Worm (Caenorhabditis elegans) whole organism, L1 larva: ENCODE data around the gene Y41E3.19.

Experiments used
- C04F5.9 ChIP-seq: sonication (generic microtip); optimal IDR thresholded peaks from 2 replicates; lab custom pipeline; 2016; ENCODE audit warnings: missing genetic modification characterization, missing compliant biosample characterization
- C16A3.4 ChIP-seq: fragments of 150-350 bp; optimal IDR thresholded peaks from 2 replicates; lab custom pipeline; 2014; ENCODE audit warnings: missing biosample characterization, missing genetic modification characterization
- C34B4.2 ChIP-seq: sonication (generic microtip); optimal IDR thresholded peaks from 2 replicates; lab custom pipeline; 2017; ENCODE audit warnings: mild to moderate bottlenecking, missing genetic modification characterization, missing compliant biosample characterization
- F16B12.6 ChIP-seq: fragments of 150-350 bp; optimal IDR thresholded peaks from 2 replicates; lab custom pipeline; 2014; ENCODE audit warnings: missing biosample characterization, missing genetic modification characterization
- alr-1 ChIP-seq: fragments of 200-800 bp; sonication (Bioruptor generic); optimal IDR thresholded peaks from 2 replicates; lab custom pipeline; 2018; ENCODE audit warnings: borderline replicate concordance, mild to moderate bottlenecking, missing genetic modification characterization, missing compliant biosample characterization
- aly-2 ChIP-seq: fragments of 150-350 bp; optimal IDR thresholded peaks from 2 replicates; lab custom pipeline; 2014; ENCODE audit warnings: missing biosample characterization, missing genetic modification characterization
- ama-1 ChIP-seq: fragments of 150-350 bp; optimal IDR thresholded peaks from 2 replicates; lab custom pipeline; 2014
- blmp-1 ChIP-seq: fragments of 150-350 bp; optimal IDR thresholded peaks from 2 replicates; lab custom pipeline; 2014; ENCODE audit warnings: missing biosample characterization, missing genetic modification characterization
- ceh-82 ChIP-seq, 3 experiments: fragments of 150-350 bp in 1 of 3; sonication (generic microtip) in 2 of 3; optimal IDR thresholded peaks; 2 replicates each; lab custom pipeline; 2014 to 2017; ENCODE audit warnings: missing biosample characterization in 3 of 3, missing genetic modification characterization in 3 of 3
- ceh-88 ChIP-seq: fragments of 200-800 bp; sonication (Bioruptor generic); IDR thresholded peaks from 2 replicates; pipeline ENCODE4 v1.3.6; 2022; ENCODE audit warnings: missing genetic modification characterization, missing compliant biosample characterization
- ceh-90 ChIP-seq: sonication (generic microtip); optimal IDR thresholded peaks from 2 replicates; lab custom pipeline; 2016; ENCODE audit warnings: missing genetic modification characterization, missing compliant biosample characterization
- dpl-1 ChIP-seq, 3 experiments: fragments of 150-350 bp in 2 of 3; sonication (generic microtip) in 1 of 3; optimal IDR thresholded peaks; 2 replicates each; lab custom pipeline; 2014 to 2017; ENCODE audit warnings: missing biosample characterization in 3 of 3, missing genetic modification characterization in 3 of 3, missing genetic modification reagents in 3 of 3
- dsc-1 ChIP-seq: sonication (generic microtip); optimal IDR thresholded peaks from 2 replicates; lab custom pipeline; 2016; ENCODE audit warnings: mild to moderate bottlenecking, missing genetic modification characterization, missing compliant biosample characterization
- efl-1 ChIP-seq, 4 experiments: fragments of 150-350 bp; optimal IDR thresholded peaks in 3 of 4; peaks in 1 of 4; 1 replicate in 1 of 4; 2 replicates in 3 of 4; lab custom pipeline; 2014; ENCODE audit warnings: missing biosample characterization in 2 of 4, missing genetic modification characterization in 2 of 4, missing genetic modification reagents in 2 of 4
- egl-13 ChIP-seq: sonication (generic microtip); optimal IDR thresholded peaks from 2 replicates; lab custom pipeline; 2016; ENCODE audit warnings: missing genotype, missing genetic modification reagents, missing genetic modification characterization, missing compliant biosample characterization
- elt-2 ChIP-seq: sonication (generic microtip); optimal IDR thresholded peaks from 2 replicates; lab custom pipeline; 2016; ENCODE audit warnings: missing genetic modification characterization, mild to moderate bottlenecking, inconsistent platforms, missing compliant biosample characterization, missing genetic modification reagents
- elt-3 ChIP-seq, 6 experiments: fragments of 150-350 bp in 1 of 6; sonication (generic microtip); optimal IDR thresholded peaks; 2 replicates each; lab custom pipeline; 2017 to 2018; ENCODE audit warnings: missing biosample characterization in 6 of 6, missing genetic modification characterization in 6 of 6, inconsistent platforms in 1 of 6
- fkh-4 ChIP-seq: sonication (generic microtip); optimal IDR thresholded peaks from 2 replicates; lab custom pipeline; 2016; ENCODE audit warnings: missing compliant biosample characterization, missing genetic modification characterization, borderline replicate concordance
- fkh-8 ChIP-seq: sonication (generic microtip); optimal IDR thresholded peaks from 2 replicates; lab custom pipeline; 2016; ENCODE audit warnings: mild to moderate bottlenecking, missing genetic modification characterization, missing compliant biosample characterization
- grh-1 ChIP-seq: fragments of 200-800 bp; sonication (Bioruptor generic); IDR thresholded peaks from 2 replicates; pipeline ENCODE4 v1.3.6; 2022; ENCODE audit warnings: missing genetic modification reagents, missing genetic modification characterization, missing compliant biosample characterization
- hlh-17 ChIP-seq: fragments of 200-800 bp; sonication (Bioruptor generic); optimal IDR thresholded peaks from 2 replicates; lab custom pipeline; 2018; ENCODE audit warnings: missing genetic modification characterization, mild to moderate bottlenecking, missing compliant biosample characterization, moderate library complexity, borderline replicate concordance
- hlh-4 ChIP-seq: sonication (generic microtip); optimal IDR thresholded peaks from 2 replicates; lab custom pipeline; 2016; ENCODE audit warnings: mild to moderate bottlenecking, missing genetic modification characterization, missing compliant biosample characterization
- irx-1 ChIP-seq: sonication (generic microtip); optimal IDR thresholded peaks from 2 replicates; lab custom pipeline; 2016; ENCODE audit warnings: missing genetic modification characterization, missing compliant biosample characterization
- isw-1 ChIP-seq: fragments of 200-800 bp; sonication (Bioruptor generic); IDR thresholded peaks from 2 replicates; pipeline ENCODE4 v1.3.6; 2022; ENCODE audit warnings: missing genetic modification characterization, missing compliant biosample characterization
- jun-1 ChIP-seq: fragments of 150-350 bp; optimal IDR thresholded peaks from 2 replicates; lab custom pipeline; 2014; ENCODE audit warnings: missing biosample characterization, missing genetic modification reagents, missing genetic modification characterization
- lin-13 ChIP-seq: fragments of 150-350 bp; optimal IDR thresholded peaks from 2 replicates; lab custom pipeline; 2014; ENCODE audit warnings: missing biosample characterization, missing genetic modification reagents, missing genetic modification characterization
- lin-15B ChIP-seq: fragments of 150-350 bp; sonication (generic microtip); optimal IDR thresholded peaks from 3 replicates; lab custom pipeline; 2014; ENCODE audit warnings: missing biosample characterization, missing genetic modification characterization
- lin-35 ChIP-seq, 2 experiments: fragments of 150-350 bp; optimal IDR thresholded peaks; 2 replicates each; lab custom pipeline; 2014; ENCODE audit warnings: missing biosample characterization in 2 of 2, missing genetic modification characterization in 2 of 2, missing genetic modification reagents in 2 of 2
- lin-39 ChIP-seq: fragments of 150-350 bp; optimal IDR thresholded peaks from 2 replicates; lab custom pipeline; 2014; ENCODE audit warnings: missing biosample characterization, missing genetic modification reagents, missing genetic modification characterization
- lsy-2 ChIP-seq, 2 experiments: fragments of 150-350 bp; optimal IDR thresholded peaks; 2 replicates each; lab custom pipeline; 2014; ENCODE audit warnings: missing biosample characterization in 2 of 2, missing genetic modification characterization in 2 of 2
- mdl-1 ChIP-seq, 2 experiments: fragments of 150-350 bp; optimal IDR thresholded peaks; 2 replicates each; lab custom pipeline; 2014 to 2017; ENCODE audit warnings: missing biosample characterization in 2 of 2, missing genetic modification characterization in 2 of 2, inconsistent platforms in 1 of 2
- mep-1 ChIP-seq: fragments of 150-350 bp; optimal IDR thresholded peaks from 2 replicates; lab custom pipeline; 2014; ENCODE audit warnings: missing biosample characterization, missing genetic modification characterization
- nhr-19 ChIP-seq: fragments of 200-800 bp; sonication (Bioruptor generic); conservative IDR thresholded peaks from 2 replicates; pipeline ENCODE4 v1.3.6; 2022; ENCODE audit warnings: missing genetic modification characterization, missing compliant biosample characterization
- nhr-20 ChIP-seq: sonication (generic microtip); optimal IDR thresholded peaks from 2 replicates; lab custom pipeline; 2016; ENCODE audit warnings: mild to moderate bottlenecking, missing genetic modification characterization, missing compliant biosample characterization
- nhr-237 ChIP-seq: fragments of 150-350 bp; optimal IDR thresholded peaks from 2 replicates; lab custom pipeline; 2014; ENCODE audit warnings: missing biosample characterization, missing genetic modification characterization
- nhr-71 ChIP-seq: sonication (generic microtip); optimal IDR thresholded peaks from 2 replicates; lab custom pipeline; 2016; ENCODE audit warnings: mild to moderate bottlenecking, missing genetic modification characterization, moderate library complexity, missing compliant biosample characterization
- nhr-85 ChIP-seq: sonication (generic microtip); peaks from one replicate; lab custom pipeline; 2016; ENCODE audit warnings: missing genetic modification characterization, inconsistent platforms, missing compliant biosample characterization
- nhr-90 ChIP-seq: sonication (generic microtip); optimal IDR thresholded peaks from 2 replicates; lab custom pipeline; 2016; ENCODE audit warnings: mild to moderate bottlenecking, missing genetic modification characterization, missing compliant biosample characterization; ENCODE audit not compliant: poor library complexity
- pax-3 ChIP-seq: fragments of 200-800 bp; sonication (Bioruptor generic); optimal IDR thresholded peaks from 2 replicates; lab custom pipeline; 2018; ENCODE audit warnings: mild to moderate bottlenecking, missing genetic modification characterization, moderate library complexity, missing compliant biosample characterization
- pqm-1 ChIP-seq: sonication (generic microtip); optimal IDR thresholded peaks from 3 replicates; lab custom pipeline; 2017; ENCODE audit warnings: missing biosample characterization, missing genetic modification characterization
- rnt-1 ChIP-seq: sonication (generic microtip); optimal IDR thresholded peaks from 2 replicates; lab custom pipeline; 2016; ENCODE audit warnings: mild to moderate bottlenecking, missing genetic modification characterization, moderate library complexity, missing compliant biosample characterization
- skn-1 ChIP-seq: fragments of 150-350 bp; optimal IDR thresholded peaks from 2 replicates; lab custom pipeline; 2014; ENCODE audit warnings: missing biosample characterization, missing genetic modification characterization
- sox-4 ChIP-seq: sonication (generic microtip); optimal IDR thresholded peaks from 2 replicates; lab custom pipeline; 2016; ENCODE audit warnings: missing genetic modification characterization, missing compliant biosample characterization
- sptf-1 ChIP-seq: fragments of 150-350 bp; optimal IDR thresholded peaks from 2 replicates; lab custom pipeline; 2014; ENCODE audit warnings: missing biosample characterization, missing genetic modification characterization
- swsn-7 ChIP-seq: sonication (generic microtip); optimal IDR thresholded peaks from 2 replicates; lab custom pipeline; 2016; ENCODE audit warnings: missing genetic modification characterization, missing compliant biosample characterization
- tbx-2 ChIP-seq: sonication (generic microtip); optimal IDR thresholded peaks from 2 replicates; lab custom pipeline; 2016; ENCODE audit warnings: missing genetic modification characterization, missing compliant biosample characterization
- tlp-1 ChIP-seq: fragments of 150-350 bp; optimal IDR thresholded peaks from 2 replicates; lab custom pipeline; 2014; ENCODE audit warnings: missing biosample characterization, missing genetic modification characterization
- unc-130 ChIP-seq: fragments of 150-350 bp; optimal IDR thresholded peaks from 2 replicates; lab custom pipeline; 2017; ENCODE audit warnings: missing biosample characterization, missing genetic modification characterization, inconsistent platforms
- unc-30 ChIP-seq: sonication (generic microtip); optimal IDR thresholded peaks from 2 replicates; lab custom pipeline; 2017; ENCODE audit warnings: missing biosample characterization, missing genetic modification characterization
- unc-86 ChIP-seq: sonication (generic microtip); optimal IDR thresholded peaks from 2 replicates; lab custom pipeline; 2016; ENCODE audit warnings: missing genetic modification characterization, missing compliant biosample characterization
- xbp-1 ChIP-seq: sonication (generic microtip); optimal IDR thresholded peaks from 2 replicates; lab custom pipeline; 2016; ENCODE audit warnings: missing genetic modification characterization, missing compliant biosample characterization
- zip-4 ChIP-seq: fragments of 200-800 bp; sonication (Bioruptor generic); optimal IDR thresholded peaks from 2 replicates; lab custom pipeline; 2018; ENCODE audit warnings: mild to moderate bottlenecking, missing genetic modification characterization, moderate library complexity, missing compliant biosample characterization

Y41E3.19 gene

DNA sequence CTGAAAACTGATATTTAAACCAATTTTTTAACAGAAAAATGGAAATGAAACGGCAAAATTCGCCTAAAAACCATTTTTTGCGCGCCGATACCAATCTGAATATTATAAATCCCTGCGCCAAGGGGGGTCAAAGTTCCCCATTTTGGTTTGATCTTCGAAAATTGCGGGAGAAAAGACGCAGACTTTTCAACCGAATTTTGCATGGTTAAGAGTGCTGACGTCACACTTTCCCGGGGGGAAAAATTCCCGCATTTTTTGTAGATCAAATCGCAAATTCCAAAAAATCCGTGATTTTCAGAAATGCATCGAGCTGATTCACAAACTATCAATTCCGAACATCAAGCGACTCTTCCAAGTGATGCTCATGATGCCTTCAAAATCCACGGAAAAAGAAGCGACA lies 26.4 kb upstream of the Y41E3.19 start:
- TF ChIP-seq C04F5.9 (no peak), pax-3 (no peak), C34B4.2 (no peak), aly-2 (tag; lab: Kevin White, UChicago) (no peak), ceh-82 (tag; optimal IDR thresholded peaks at IDR 0.05; lab: Kevin White, UChicago) (no peak), zip-4 (no peak), rnt-1 (tag; lab: Kevin White, UChicago) (no peak), ceh-88 (GFP tag; lab: Robert Waterston, UW) (no peak), mep-1 (tag; lab: Kevin White, UChicago) (no peak), nhr-237 (tag; lab: Kevin White, UChicago) (no peak), sptf-1 (tag; lab: Kevin White, UChicago) (no peak), blmp-1 (tag; lab: Kevin White, UChicago) (no peak), alr-1 (no peak), sox-4 (no peak), lin-39 (tag; lab: Kevin White, UChicago) (no peak), C16A3.4 (tag; lab: Kevin White, UChicago) (no peak), lsy-2 (tag; optimal IDR thresholded peaks at IDR 0.05; lab: Kevin White, UChicago) (no peak), tlp-1 (tag; lab: Kevin White, UChicago) (no peak), egl-13 (no peak), ama-1 (lab: Kevin White, UChicago) (no peak)

DNA sequence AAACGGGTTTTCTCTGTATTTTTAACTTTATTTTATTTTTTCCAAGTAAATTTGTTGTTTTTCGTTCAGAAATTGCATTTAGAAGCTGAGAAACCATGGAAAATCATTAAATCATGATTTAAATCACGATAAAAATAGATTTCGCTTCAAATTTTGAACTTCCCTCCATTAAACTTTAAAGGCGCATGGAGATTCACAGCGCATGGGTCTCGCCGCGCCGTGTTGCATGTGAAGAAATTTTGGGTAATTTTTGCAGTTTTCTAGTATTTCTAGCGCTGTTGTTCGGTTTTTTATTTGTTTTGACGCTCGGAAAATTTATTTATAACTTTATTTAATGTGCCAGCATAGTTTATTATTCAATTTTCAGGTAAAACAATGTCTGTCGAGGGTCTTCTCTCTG lies 19.0 kb upstream of the Y41E3.19 start, which contains the start of gene eef-1B.2:
Gene eef-1B.2, plus strand, starts transcription at position 358 of the 400 bp plus-strand sequence.
- TF ChIP-seq fkh-4 (no peak), unc-130 (tag; lab: Kevin White, UChicago) (peak; percentile 73), jun-1 (tag; lab: Kevin White, UChicago) (peak; percentile 20), lin-39 (tag; lab: Kevin White, UChicago) (no peak), nhr-71 (tag; lab: Kevin White, UChicago) (peak; percentile 73), lin-15B (tag; lab: Kevin White, UChicago) (peak; percentile 59), irx-1 (tag; lab: Kevin White, UChicago) (no peak), isw-1 (peak; percentile 52), grh-1 (GFP tag; lab: Robert Waterston, UW) (no peak), blmp-1 (tag; lab: Kevin White, UChicago) (peak; percentile 57), elt-3 (tag; optimal IDR thresholded peaks at IDR 0.05; lab: Kevin White, UChicago) (peak in 1 of 6 experiments; percentile 75), unc-86 (tag; lab: Kevin White, UChicago) (peak; percentile 8), nhr-85 (tag; lab: Kevin White, UChicago) (peak; percentile 16), efl-1 (optimal IDR thresholded peaks at IDR 0.05; lab: Kevin White, UChicago) (peak; percentile 93 to 97), efl-1 (GFP tag; optimal IDR thresholded peaks at IDR 0.05 in 1 of 2; lab: Kevin White, UChicago) (peak; percentile 95 to 99), F16B12.6 (tag; lab: Kevin White, UChicago) (peak; percentile 61), hlh-17 (GFP tag; lab: Kevin White, UChicago) (no peak), hlh-4 (tag; lab: Kevin White, UChicago) (no peak), fkh-8 (peak; percentile 24), nhr-20 (tag; lab: Kevin White, UChicago) (peak; percentile 66), nhr-90 (peak; percentile 14), swsn-7 (tag; lab: Kevin White, UChicago) (peak; percentile 48), dsc-1 (peak; percentile 26), dpl-1 (GFP tag; optimal IDR thresholded peaks at IDR 0.05; lab: Kevin White, UChicago) (peak; percentile 93 to 95 (median 93)), tbx-2 (tag; lab: Kevin White, UChicago) (peak; percentile 61), elt-2 (tag; lab: Kevin White, UChicago) (no peak), skn-1 (tag; lab: Kevin White, UChicago) (peak; percentile 76), lin-35 (GFP tag; optimal IDR thresholded peaks at IDR 0.05; lab: Kevin White, UChicago) (peak; percentile 94 to 96), pqm-1 (tag; lab: Kevin White, UChicago) (no peak), nhr-237 (tag; lab: Kevin White, UChicago) (peak; percentile 29), nhr-19 (peak; percentile 54), ceh-90 (tag; lab: Kevin White, UChicago) (no peak), mdl-1 (tag; optimal IDR thresholded peaks at IDR 0.05; lab: Kevin White, UChicago) (peak in 1 of 2 experiments; percentile 71), lin-13 (GFP tag; lab: Kevin White, UChicago) (peak; percentile 47), mep-1 (tag; lab: Kevin White, UChicago) (peak; percentile 84), unc-30 (no peak), egl-13 (peak; percentile 16), xbp-1 (tag; lab: Kevin White, UChicago) (peak; percentile 72), tlp-1 (tag; lab: Kevin White, UChicago) (no peak), C34B4.2 (no peak)
